Worm (Caenorhabditis elegans) whole organism, L3 larva: ENCODE data around the gene C28D4.10.
"Not testable (repeated sequence)": the region's sequence is repeated elsewhere in the genome, so short reads cannot be mapped to it uniquely, and the experiment has no call there.

Experiments
- aly-2 ChIP-seq: fragments of 150-350 bp; optimal IDR thresholded peaks from 2 replicates; lab custom pipeline; 2014; ENCODE audit warnings: missing biosample characterization, missing genetic modification characterization
- nhr-76 ChIP-seq: fragments of 150-350 bp; sonication (generic microtip); optimal IDR thresholded peaks from 5 replicates; lab custom pipeline; 2014; ENCODE audit warnings: missing biosample characterization, missing genetic modification characterization
- skn-1 ChIP-seq: fragments of 150-350 bp; optimal IDR thresholded peaks from 2 replicates; lab custom pipeline; 2014; ENCODE audit warnings: missing biosample characterization, missing genetic modification characterization

- TF ChIP-seq aly-2 (tag; lab: Kevin White, UChicago); skn-1 (tag; lab: Kevin White, UChicago); nhr-76: not testable (repeated sequence)
Observed at ce11 chrIV:9767054-9767453, 28.8 kb downstream of the C28D4.10 start, which contains the start of gene msp-79.
